Fruit fly (Drosophila melanogaster) ovary, adult (tissue): ENCODE measurements around the gene Srp68.

Experiments used
- CG17801 ChIP-seq: fragments of 200-800 bp; optimal IDR thresholded peaks from 2 replicates; lab custom pipeline; 2019; ENCODE audit warnings: missing biosample characterization, mild to moderate bottlenecking, missing genetic modification characterization, moderate library complexity; ENCODE audit not compliant: partially characterized antibody

Srp68 gene

DNA sequence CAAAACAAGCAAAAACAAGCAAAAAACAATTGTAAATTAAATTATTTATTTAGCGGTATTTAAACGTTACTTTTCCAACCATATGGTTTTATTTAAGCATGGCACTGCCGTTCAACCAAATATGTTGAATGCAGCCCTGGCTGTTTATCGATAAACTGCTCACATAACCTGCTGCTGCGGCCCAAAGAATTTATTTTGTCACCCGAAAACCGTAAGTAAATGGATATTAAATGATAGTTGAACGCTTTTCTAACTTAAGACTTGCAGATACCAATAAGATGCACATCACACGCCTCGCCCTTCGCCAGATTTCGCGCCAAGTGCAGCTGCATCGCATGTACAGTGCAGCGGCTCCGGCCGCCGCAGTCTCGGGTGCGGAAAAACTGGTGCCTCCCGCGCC lies 18.2 kb upstream of the Srp68 start, which contains the start of gene mRpL12:
mRpL12 (plus strand) TSS at position 123 of the 400 bp plus-strand sequence.
- TF ChIP-seq CG17801 (GFP tag; lab: Kevin White, UChicago) = no peak

DNA sequence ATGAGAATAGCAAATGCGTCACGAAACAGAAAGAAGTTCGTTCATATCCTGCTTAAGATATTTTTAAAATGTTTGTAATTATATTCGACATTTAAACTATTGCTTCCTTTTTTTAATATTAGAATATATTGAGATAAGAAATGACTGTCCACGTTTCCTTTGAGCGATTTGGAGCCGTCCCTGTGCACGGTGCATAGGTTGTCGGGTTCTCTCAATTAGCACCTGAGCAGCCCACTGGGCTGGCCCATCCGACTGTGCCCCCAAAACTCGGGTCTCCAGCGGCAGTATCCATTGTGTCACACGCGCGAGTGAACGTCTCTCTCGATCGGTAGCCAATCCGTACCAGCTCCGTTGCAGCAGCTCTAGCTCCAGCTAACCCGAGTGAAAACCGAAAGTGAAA lies 16.3 kb upstream of the Srp68 start, which contains the start of gene CG13313:
CG13313 (plus strand) TSS at position 301 of the 400 bp plus-strand sequence.
- TF ChIP-seq CG17801 (GFP tag; lab: Kevin White, UChicago) = no peak

DNA sequence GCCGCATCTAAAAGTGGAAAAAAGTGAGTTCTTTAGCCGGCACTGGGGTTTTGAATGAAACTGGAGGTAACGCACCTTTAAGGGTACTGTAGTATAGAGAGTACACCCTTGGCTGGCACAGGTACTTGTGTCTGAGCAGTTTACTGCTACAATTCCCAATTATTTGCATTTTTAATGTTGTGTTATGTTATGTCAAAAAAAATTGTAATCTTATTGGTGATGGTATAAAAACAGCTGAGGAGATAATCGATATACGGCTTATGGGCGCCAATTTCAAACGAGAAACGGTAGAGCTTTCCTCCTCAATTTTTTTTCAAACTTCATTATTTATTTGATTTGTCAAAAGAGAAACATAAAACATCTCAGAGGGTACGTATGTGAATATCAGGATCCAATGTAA lies 10.4 kb upstream of the Srp68 start, which contains the start of gene ValRS-m:
ValRS-m (minus strand) TSS at position 312 of the 400 bp plus-strand sequence.
- TF ChIP-seq CG17801 (GFP tag; lab: Kevin White, UChicago) = no peak

DNA sequence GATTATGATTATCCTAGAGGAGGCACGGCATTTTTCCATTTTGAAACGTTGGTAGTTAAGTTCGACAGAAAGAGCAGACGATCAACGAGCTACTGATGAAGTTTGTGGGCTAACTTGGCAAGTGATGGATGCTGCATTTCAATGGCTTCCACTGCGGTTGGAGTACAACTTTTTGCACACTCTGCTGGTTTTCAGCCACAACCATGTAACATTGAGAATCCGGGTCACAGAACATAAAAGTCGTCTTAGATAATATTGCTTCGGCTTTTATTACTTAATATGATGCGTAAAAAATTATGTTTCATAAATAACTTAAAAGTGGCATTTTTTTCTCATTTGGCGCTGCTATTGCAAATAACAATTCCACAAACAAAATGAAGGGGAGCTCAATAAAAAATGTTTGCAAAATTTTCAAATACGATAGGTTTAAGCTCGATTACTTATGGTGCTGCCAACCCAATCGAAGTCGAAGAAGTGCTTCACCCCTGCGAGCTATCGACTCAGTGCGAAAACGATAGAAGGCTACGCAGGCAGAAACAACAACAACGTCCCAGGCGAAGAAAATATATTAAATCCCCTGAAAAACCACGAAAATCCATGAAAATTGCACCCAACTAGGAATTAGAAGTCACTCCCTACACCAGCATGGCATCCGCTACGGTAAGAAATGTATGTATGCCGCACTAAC lies 8.4 kb upstream of the Srp68 start, which contains the start of the genes CG5653 and CG5021:
CG5653 (minus strand) TSS at position 51 of the 688 bp plus-strand sequence.
CG5021 (plus strand) TSS at position 506 of the 688 bp plus-strand sequence.
- TF ChIP-seq CG17801 (GFP tag; lab: Kevin White, UChicago) = no peak

DNA sequence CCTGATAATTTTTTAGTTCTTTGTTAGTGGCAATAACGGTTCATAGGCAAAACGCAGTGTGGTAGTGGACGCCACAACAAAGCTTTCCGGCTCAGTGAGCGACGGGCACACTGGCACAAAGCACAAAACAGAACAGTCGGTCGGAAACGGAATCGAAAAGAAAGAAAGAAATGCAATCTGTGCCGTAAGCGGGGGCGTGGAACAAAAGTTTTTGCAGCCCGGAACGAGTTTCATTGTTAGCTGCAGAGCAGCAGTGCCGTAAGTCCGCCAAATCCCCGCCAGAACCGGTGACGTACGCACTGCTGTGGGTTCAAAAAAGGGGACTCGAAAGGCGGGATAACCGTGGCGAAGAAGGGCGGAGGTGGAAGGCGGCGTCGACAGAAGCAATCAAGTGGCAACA lies 6.4 kb upstream of the Srp68 start, which contains the start of gene CG5026:
CG5026 (plus strand) TSS at position 92 of the 400 bp plus-strand sequence.
- TF ChIP-seq CG17801 (GFP tag; lab: Kevin White, UChicago) = peak; percentile 28

DNA sequence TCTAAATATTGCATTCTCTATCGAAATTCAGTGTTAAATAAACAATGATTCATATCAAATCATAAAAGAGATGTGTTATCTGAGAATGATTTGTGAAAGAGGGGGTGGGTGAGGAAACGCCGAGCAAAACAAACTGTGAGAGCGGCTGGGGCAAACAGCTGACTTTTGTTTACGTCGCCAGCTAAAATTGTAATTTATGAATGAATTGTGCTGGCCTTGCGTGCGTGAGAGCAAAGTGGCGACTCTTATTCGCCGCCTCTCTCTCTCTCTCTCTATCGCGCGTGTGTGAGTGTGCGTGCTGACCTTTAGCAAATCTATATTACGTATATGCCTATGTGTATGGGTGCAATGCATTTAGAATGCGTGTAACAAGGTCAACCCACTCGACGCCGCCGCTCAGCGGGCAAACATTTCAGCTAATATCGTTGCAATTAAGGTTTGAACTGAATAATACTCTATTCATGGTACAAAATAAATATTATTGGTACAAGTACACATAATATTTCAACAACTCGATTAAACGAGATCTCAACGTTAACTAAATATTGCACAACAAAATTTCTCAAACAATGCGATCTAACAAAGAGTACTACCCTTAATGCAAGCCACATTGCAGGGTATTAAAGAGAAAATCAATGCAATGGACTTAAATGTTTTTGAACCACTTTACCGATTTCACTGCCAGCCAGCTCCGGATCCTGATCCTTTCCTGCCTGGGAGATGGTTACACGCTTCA lies 4.0 kb downstream of the Srp68 start:
- no peak for TF ChIP-seq CG17801 (GFP tag; lab: Kevin White, UChicago)

DNA sequence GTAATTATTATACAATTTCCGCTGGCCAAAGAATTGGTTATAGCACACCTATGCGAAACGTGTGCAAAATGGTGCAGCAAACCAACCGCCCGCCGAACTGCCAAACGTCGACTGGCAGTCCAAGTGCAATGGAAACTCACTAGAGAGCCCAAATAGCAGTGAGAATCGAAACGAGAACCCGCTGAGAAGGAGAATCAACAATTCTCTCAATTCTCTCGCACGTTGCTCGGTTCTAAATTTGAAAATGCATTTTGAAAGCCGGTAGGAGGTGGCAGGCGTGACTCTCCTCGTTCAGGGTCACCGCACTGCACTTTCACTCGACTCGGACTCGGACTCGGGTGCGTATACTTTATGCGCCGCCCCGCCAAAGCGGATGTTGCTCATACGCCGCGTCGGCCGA lies 4.9 kb downstream of the Srp68 start, which contains the start of gene CG5644:
CG5644 (minus strand) TSS at position 101 of the 400 bp plus-strand sequence.
- TF ChIP-seq CG17801 (GFP tag; lab: Kevin White, UChicago) = no peak

DNA sequence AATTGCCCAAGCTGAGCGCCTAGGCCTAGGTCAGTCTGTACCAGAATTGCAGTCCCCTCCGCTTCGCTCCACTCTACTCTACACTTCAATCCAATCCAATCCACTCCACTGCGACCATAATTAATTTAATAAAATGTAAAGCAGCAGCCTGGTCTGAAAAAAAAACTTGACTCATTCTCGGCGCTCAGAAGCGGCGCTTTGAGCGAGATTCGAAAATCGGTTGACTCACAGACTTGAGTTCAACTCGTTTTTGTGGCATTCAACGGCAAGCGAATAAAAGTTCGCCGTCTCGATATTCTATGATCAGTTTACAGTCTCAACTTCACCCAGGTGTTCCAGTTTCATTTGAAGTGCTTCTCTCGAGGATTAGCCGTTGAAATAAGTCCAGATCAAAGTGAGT lies 6.6 kb downstream of the Srp68 start, which contains the start of gene CG13314:
CG13314 (plus strand) TSS at position 301 of the 400 bp plus-strand sequence.
- TF ChIP-seq CG17801 (GFP tag; lab: Kevin White, UChicago) = no peak

DNA sequence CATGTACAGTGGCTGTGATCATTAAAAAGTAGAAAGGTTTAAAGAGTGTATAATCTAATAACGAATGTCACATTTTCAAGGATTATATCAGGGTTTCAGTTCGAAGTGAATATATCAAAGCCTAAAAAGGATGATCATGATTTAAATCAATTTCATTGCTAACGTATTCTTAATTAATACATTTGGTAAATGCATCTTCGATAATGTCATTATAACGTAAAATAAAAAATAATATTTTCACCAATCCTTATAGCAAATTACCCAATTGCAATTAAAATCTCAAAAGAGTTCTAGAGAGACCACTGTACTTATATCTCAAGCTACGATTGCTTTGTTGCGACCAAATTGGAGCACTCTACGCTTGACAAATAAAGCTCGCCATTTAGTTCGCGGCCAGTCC lies 7.2 kb downstream of the Srp68 start:
- TF ChIP-seq CG17801 (GFP tag; lab: Kevin White, UChicago) = no peak

DNA sequence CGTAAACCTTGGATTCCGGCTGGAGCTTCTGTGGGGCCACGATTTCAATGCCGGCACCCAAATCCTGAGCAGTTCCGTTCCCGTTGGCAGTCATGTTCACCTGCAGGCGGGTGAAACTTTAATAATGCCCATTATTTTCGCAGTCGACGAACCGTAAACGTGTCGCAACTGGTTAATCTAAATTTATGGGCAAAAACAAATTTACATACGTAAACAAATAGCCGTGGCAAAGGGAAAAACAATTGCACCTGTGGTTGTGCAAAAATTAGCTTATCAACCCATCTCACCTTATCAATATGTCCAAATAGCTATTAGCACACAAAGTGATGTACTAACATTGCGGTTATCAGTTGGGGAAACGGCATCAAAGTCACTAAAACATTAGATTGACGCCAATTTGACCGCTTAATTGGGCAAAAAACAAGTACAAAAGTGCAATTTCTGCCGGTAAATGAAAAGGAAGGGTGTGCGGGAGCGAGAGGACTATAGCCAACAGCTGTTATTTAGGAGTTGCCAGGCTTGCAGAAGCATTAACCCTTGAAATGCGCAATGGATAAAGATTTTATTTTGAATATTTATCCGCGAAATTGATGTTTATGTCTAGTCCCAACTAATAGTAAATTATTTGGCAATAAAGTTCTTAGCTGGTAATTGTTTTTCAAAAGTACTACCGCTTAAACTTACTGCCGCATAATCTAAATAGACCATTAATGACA lies 10.4 kb downstream of the Srp68 start:
- no peak for TF ChIP-seq CG17801 (GFP tag; lab: Kevin White, UChicago)

DNA sequence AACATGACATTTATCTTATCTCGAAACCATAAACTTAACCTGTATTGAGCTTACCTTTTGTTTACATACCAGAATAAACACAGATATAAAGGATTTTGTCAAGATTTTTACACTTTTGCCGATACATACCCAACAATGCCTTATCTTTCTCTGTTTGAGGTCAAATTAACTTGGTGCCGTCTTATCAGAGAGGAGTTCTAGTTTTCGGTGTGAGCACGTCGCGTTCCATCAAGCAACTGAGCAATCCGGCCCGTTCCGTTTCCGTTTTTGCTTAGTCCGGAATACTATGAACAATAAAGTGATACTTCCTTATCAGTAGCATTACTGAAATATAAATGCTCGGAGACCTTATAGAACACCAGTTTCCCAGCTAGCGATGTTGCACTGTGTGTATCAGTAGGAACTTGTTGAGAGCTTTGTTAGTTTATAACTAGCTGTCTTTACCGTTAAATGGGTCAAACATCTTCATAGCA lies 11.0 kb downstream of the Srp68 start, which contains the start of gene Galk:
Galk (minus strand) TSS at position 244 of the 473 bp plus-strand sequence.
- peak; percentile 38 for TF ChIP-seq CG17801 (GFP tag; lab: Kevin White, UChicago)

DNA sequence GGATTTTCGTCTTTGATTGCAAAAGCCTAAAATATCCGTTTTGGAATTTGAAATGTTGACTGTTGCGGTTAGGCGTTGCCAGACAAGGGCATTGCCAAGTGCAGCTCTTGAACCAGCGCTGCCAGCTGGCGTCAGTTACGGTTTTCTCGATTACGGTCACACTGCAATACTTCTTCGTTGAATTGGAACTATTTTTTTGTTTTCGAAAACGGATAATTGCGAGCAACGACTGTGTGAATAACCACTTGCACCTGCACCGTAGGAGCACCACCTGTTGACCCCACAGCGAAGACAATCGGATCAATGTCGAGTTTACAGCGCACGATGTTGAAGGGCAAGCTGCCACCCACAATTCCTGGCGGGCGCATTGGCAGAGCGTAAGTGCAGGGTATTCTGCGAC lies 11.7 kb downstream of the Srp68 start, which contains the start of gene CG5068:
CG5068 (plus strand) TSS at position 129 of the 400 bp plus-strand sequence.
- no peak for TF ChIP-seq CG17801 (GFP tag; lab: Kevin White, UChicago)

DNA sequence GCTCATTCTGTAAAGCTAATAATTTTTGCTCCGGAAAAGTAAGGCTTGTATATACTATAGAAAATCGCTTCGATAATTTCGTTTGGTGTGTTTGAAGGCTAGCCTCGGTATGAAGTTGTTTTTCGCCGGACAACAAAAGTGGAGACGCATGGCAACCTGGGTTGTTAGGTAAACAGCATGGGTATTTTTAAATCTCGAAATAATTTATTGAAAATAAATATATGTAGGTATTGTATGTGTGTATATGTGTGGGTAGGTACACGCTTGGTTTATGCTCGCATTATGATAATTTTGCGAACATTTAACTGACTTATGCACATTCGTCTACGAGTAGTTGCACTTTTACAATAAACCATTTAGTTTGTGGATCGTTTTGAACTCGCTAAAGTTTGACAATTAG lies 15.3 kb downstream of the Srp68 start, which contains the start of gene CG5280:
CG5280 (minus strand) TSS at position 101 of the 400 bp plus-strand sequence.
- no peak for TF ChIP-seq CG17801 (GFP tag; lab: Kevin White, UChicago)

DNA sequence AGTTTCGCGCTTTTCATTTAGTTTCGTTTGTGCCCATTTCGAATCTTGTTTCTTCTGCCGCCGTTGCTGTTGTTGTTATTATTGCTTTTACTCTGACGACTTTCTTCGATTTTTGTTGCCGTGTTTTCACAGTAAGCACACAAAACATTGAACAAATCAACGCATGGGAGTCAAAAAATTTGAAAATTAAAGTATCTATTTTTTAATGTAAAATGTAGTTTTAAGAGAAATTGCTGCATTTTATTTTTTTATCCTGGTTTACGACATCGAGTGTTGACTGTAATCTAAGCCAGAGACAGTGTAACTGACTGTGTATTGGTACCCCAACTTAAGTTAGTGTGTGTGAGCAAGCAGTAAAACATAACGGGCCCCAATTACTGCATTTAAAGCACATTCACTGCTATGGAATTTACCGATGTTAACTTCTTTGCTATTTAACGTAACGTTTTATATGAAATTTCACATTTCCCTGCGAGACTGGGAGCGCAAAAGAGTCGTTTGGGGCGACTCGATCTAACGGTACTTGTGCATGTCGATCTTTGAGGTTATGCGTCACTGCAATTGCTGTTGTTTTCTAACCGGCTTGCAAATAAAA lies 21.4 kb downstream of the Srp68 start:
- TF ChIP-seq CG17801 (GFP tag; lab: Kevin White, UChicago) = peak; percentile 97
